Fruit fly (Drosophila melanogaster): Measurements from ENCODE around the gene CG6813.

DNA sequence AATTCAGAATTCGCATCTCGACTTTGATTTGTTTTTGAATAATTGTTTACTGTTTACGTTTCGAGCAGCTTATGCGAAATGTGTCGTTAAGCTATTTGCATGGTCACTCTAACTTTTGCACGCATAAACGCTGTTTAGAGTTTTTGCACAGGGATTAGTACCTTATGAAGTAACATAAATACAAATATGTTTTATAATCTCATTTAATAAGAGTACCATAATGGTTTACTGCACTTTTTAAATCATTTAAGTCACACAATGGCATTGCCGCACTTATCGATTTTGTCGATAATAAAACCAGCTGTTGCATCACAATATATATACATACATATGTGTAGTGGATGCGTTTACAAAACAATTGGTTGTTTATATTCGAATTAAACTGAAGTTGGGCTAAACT lies at the start of gene CG6813, which contains the start of gene CG18764:
- TF ChIP-seq psq (optimal IDR thresholded peaks at IDR 0.05) (no peak), h (optimal IDR thresholded peaks at IDR 0.05) (no peak)
